Worm (Caenorhabditis elegans): ENCODE results near the gene C05D9.4.

The C05D9.4 gene

ce11 chrX:1103702-1104262 is 4.1 kb upstream of the C05D9.4 start, which contains the start of gene ife-4:
Gene ife-4 (plus strand): TSS chrX:1104212.
- TF ChIP-seq hmg-4 (GFP tag; optimal IDR thresholded peaks at IDR 0.05) (peak; percentile 71), B0310.2 (tag; optimal IDR thresholded peaks at IDR 0.05) (no peak), F13C5.2 (tag; optimal IDR thresholded peaks at IDR 0.05) (peak; percentile 71), flt-1 (GFP tag; IDR thresholded peaks at IDR 0.05) (0 out of 2 replicates have a peak, but pooled peaks have one; percentile 29)

- TF ChIP-seq hmbx-1 (tag; optimal IDR thresholded peaks at IDR 0.05): no peak
- no peak for TF ChIP-seq ceh-36 (tag; optimal IDR thresholded peaks at IDR 0.05)
- no peak for TF ChIP-seq aly-1 (tag; optimal IDR thresholded peaks at IDR 0.05)
- TF ChIP-seq flt-1 (GFP tag; IDR thresholded peaks at IDR 0.05): no peak
- TF ChIP-seq scrt-1 (GFP tag; IDR thresholded peaks at IDR 0.05): no peak
- TF ChIP-seq hmg-4 (GFP tag; optimal IDR thresholded peaks at IDR 0.05): no peak
- no peak for TF ChIP-seq pes-1 (GFP tag; IDR thresholded peaks at IDR 0.05)
Observed at ce11 chrX:1108874-1109273, 1.0 kb downstream of the C05D9.4 start.

- TF ChIP-seq ceh-13 (GFP tag; optimal IDR thresholded peaks at IDR 0.05): no peak
- no peak for TF ChIP-seq hmg-4 (GFP tag; optimal IDR thresholded peaks at IDR 0.05)
- TF ChIP-seq B0310.2 (tag; optimal IDR thresholded peaks at IDR 0.05): no peak
- no peak for TF ChIP-seq tbx-11 (GFP tag; IDR thresholded peaks at IDR 0.05)
- no peak for TF ChIP-seq F13C5.2 (tag; optimal IDR thresholded peaks at IDR 0.05)
- no peak for TF ChIP-seq ets-7 (tag; optimal IDR thresholded peaks at IDR 0.05)
- TF ChIP-seq scrt-1 (GFP tag; IDR thresholded peaks at IDR 0.05): no peak
- no peak for TF ChIP-seq flt-1 (GFP tag; IDR thresholded peaks at IDR 0.05)
Observed at ce11 chrX:1110723-1111122, 2.9 kb downstream of the C05D9.4 start.

- no peak for TF ChIP-seq sea-1 (GFP tag; conservative IDR thresholded peaks at IDR 0.05)
- no peak for TF ChIP-seq B0310.2 (tag; optimal IDR thresholded peaks at IDR 0.05)
- TF ChIP-seq hmg-4 (GFP tag; optimal IDR thresholded peaks at IDR 0.05): no peak
- no peak for TF ChIP-seq tra-4 (tag; optimal IDR thresholded peaks at IDR 0.05)
- no peak for TF ChIP-seq hmbx-1 (tag; optimal IDR thresholded peaks at IDR 0.05)
- no peak for TF ChIP-seq scrt-1 (GFP tag; IDR thresholded peaks at IDR 0.05)
- TF ChIP-seq tbx-11 (GFP tag; IDR thresholded peaks at IDR 0.05): no peak
- no peak for TF ChIP-seq ets-7 (tag; optimal IDR thresholded peaks at IDR 0.05)
- no peak for TF ChIP-seq F13C5.2 (tag; optimal IDR thresholded peaks at IDR 0.05)
- TF ChIP-seq aly-1 (tag; optimal IDR thresholded peaks at IDR 0.05): no peak
- TF ChIP-seq hnd-1 (tag; optimal IDR thresholded peaks at IDR 0.05): no peak
- TF ChIP-seq tbx-37 (GFP tag; conservative IDR thresholded peaks at IDR 0.05): no peak
- no peak for TF ChIP-seq pes-1 (GFP tag; IDR thresholded peaks at IDR 0.05)
- no peak for TF ChIP-seq ceh-13 (GFP tag; optimal IDR thresholded peaks at IDR 0.05)
- no peak for TF ChIP-seq flt-1 (GFP tag; IDR thresholded peaks at IDR 0.05)
- TF ChIP-seq ceh-36 (tag; optimal IDR thresholded peaks at IDR 0.05): no peak
Observed at ce11 chrX:1111603-1112002, 3.7 kb downstream of the C05D9.4 start, which contains the start of gene C05D9.3. Gene C05D9.3 (plus strand): TSS chrX:1111903.

ce11 chrX:1115207-1115606 is 7.3 kb downstream of the C05D9.4 start:
- no peak for TF ChIP-seq ama-1 (optimal IDR thresholded peaks at IDR 0.05)
- no peak for TF ChIP-seq hnd-1 (tag; optimal IDR thresholded peaks at IDR 0.05)
- no peak for TF ChIP-seq ceh-36 (tag; optimal IDR thresholded peaks at IDR 0.05)
- TF ChIP-seq ets-7 (tag; optimal IDR thresholded peaks at IDR 0.05): no peak
- no peak for TF ChIP-seq ceh-13 (GFP tag; optimal IDR thresholded peaks at IDR 0.05)
- no peak for TF ChIP-seq pes-1 (GFP tag; IDR thresholded peaks at IDR 0.05)
- TF ChIP-seq hmg-4 (GFP tag; optimal IDR thresholded peaks at IDR 0.05): no peak
- TF ChIP-seq tra-4 (tag; optimal IDR thresholded peaks at IDR 0.05): no peak
- no peak for TF ChIP-seq tbx-11 (GFP tag; IDR thresholded peaks at IDR 0.05)
- TF ChIP-seq flt-1 (GFP tag; IDR thresholded peaks at IDR 0.05): no peak
- TF ChIP-seq tbx-37 (GFP tag; conservative IDR thresholded peaks at IDR 0.05): no peak
- no peak for TF ChIP-seq B0310.2 (tag; optimal IDR thresholded peaks at IDR 0.05)
- TF ChIP-seq sea-1 (GFP tag; conservative IDR thresholded peaks at IDR 0.05): no peak
- TF ChIP-seq F13C5.2 (tag; optimal IDR thresholded peaks at IDR 0.05): no peak

ce11 chrX:1117252-1117651 is 9.4 kb downstream of the C05D9.4 start:
- TF ChIP-seq scrt-1 (GFP tag; IDR thresholded peaks at IDR 0.05) (no peak), B0310.2 (tag; optimal IDR thresholded peaks at IDR 0.05) (no peak), tbx-37 (GFP tag; conservative IDR thresholded peaks at IDR 0.05) (no peak), F13C5.2 (tag; optimal IDR thresholded peaks at IDR 0.05) (no peak), hmbx-1 (tag; optimal IDR thresholded peaks at IDR 0.05) (no peak), pes-1 (GFP tag; IDR thresholded peaks at IDR 0.05) (no peak), ama-1 (optimal IDR thresholded peaks at IDR 0.05) (no peak), sea-1 (GFP tag; conservative IDR thresholded peaks at IDR 0.05) (no peak), ceh-13 (GFP tag; optimal IDR thresholded peaks at IDR 0.05) (no peak), flt-1 (GFP tag; IDR thresholded peaks at IDR 0.05) (no peak), hmg-4 (GFP tag; optimal IDR thresholded peaks at IDR 0.05) (no peak), ets-7 (tag; optimal IDR thresholded peaks at IDR 0.05) (no peak), tra-4 (tag; optimal IDR thresholded peaks at IDR 0.05) (no peak)

- TF ChIP-seq F13C5.2 (tag; optimal IDR thresholded peaks at IDR 0.05): no peak
Observed at ce11 chrX:1119305-1119704, 11.4 kb downstream of the C05D9.4 start, which contains the start of gene C05D9.7. Gene C05D9.7 (minus strand): TSS chrX:1119405.

ce11 chrX:1120326-1120725 is 12.5 kb downstream of the C05D9.4 start:
- TF ChIP-seq scrt-1 (GFP tag; IDR thresholded peaks at IDR 0.05): 0 out of 2 replicates have a peak, but pooled peaks have one; percentile 49
- TF ChIP-seq tra-4 (tag; optimal IDR thresholded peaks at IDR 0.05): no peak
- TF ChIP-seq flt-1 (GFP tag; IDR thresholded peaks at IDR 0.05): peak; percentile 19; the same call in 1 of the 2 replicates
- TF ChIP-seq aly-1 (tag; optimal IDR thresholded peaks at IDR 0.05): peak; percentile 72
- no peak for TF ChIP-seq tbx-37 (GFP tag; conservative IDR thresholded peaks at IDR 0.05)
- TF ChIP-seq hmg-4 (GFP tag; optimal IDR thresholded peaks at IDR 0.05): peak; percentile 76
- no peak for TF ChIP-seq hnd-1 (tag; optimal IDR thresholded peaks at IDR 0.05)
- TF ChIP-seq F13C5.2 (tag; optimal IDR thresholded peaks at IDR 0.05): peak; percentile 54
